Worm (Caenorhabditis elegans) whole organism, young adult: ENCODE measurements around the gene C36B7.3.

Experiments
- D2030.7 ChIP-seq: fragments of 200-800 bp; sonication (Bioruptor generic); IDR thresholded peaks from 2 replicates; pipeline ENCODE4 v1.3.6; 2022; ENCODE audit warnings: missing genetic modification reagents, missing genetic modification characterization, missing compliant biosample characterization
- F10E7.11 ChIP-seq: sonication (generic microtip); optimal IDR thresholded peaks from 2 replicates; lab custom pipeline; 2017; ENCODE audit warnings: mild to moderate bottlenecking, missing genetic modification characterization, moderate library complexity, missing compliant biosample characterization
- F33H1.4 ChIP-seq: fragments of 200-800 bp; sonication (Bioruptor generic); IDR thresholded peaks from 2 replicates; pipeline ENCODE4 v1.3.6; 2022; ENCODE audit warnings: missing genetic modification reagents, missing genetic modification characterization, missing compliant biosample characterization
- F37B4.10 ChIP-seq: fragments of 200-800 bp; sonication (Bioruptor generic); IDR thresholded peaks from 2 replicates; pipeline ENCODE4 v1.3.6; 2022; ENCODE audit warnings: missing genetic modification characterization, missing compliant biosample characterization
- F39B2.1 ChIP-seq: fragments of 200-800 bp; sonication (Bioruptor generic); IDR thresholded peaks from 2 replicates; pipeline ENCODE4 v1.3.6; 2022; ENCODE audit warnings: missing genetic modification reagents, missing genetic modification characterization, missing compliant biosample characterization
- F57A8.1 ChIP-seq: fragments of 200-800 bp; sonication (Bioruptor generic); optimal IDR thresholded peaks from 2 replicates; lab custom pipeline; 2018; ENCODE audit warnings: mild to moderate bottlenecking, missing genetic modification characterization, moderate library complexity, missing compliant biosample characterization
- T26A5.8 ChIP-seq: sonication (generic microtip); optimal IDR thresholded peaks from 2 replicates; lab custom pipeline; 2016; ENCODE audit warnings: missing genetic modification characterization, missing compliant biosample characterization
- aptf-3 ChIP-seq: fragments of 200-800 bp; sonication (Bioruptor generic); IDR thresholded peaks from 2 replicates; pipeline ENCODE4 v1.3.6; 2022; ENCODE audit warnings: missing genetic modification characterization, missing compliant biosample characterization
- attf-3 ChIP-seq: fragments of 200-800 bp; sonication (Bioruptor generic); conservative IDR thresholded peaks from 2 replicates; pipeline ENCODE4 v1.3.6; 2022; ENCODE audit warnings: missing genetic modification reagents, missing genetic modification characterization, missing compliant biosample characterization
- bed-1 ChIP-seq: fragments of 200-800 bp; sonication (Bioruptor generic); IDR thresholded peaks from 2 replicates; pipeline ENCODE4 v1.3.6; 2022; ENCODE audit warnings: missing genetic modification reagents, missing genetic modification characterization, missing compliant biosample characterization
- bed-2 ChIP-seq: fragments of 200-800 bp; sonication (Bioruptor generic); IDR thresholded peaks from 2 replicates; pipeline ENCODE4 v1.3.6; 2022; ENCODE audit warnings: missing genetic modification reagents, missing genetic modification characterization, missing compliant biosample characterization
- cebp-1 ChIP-seq, 2 experiments: fragments of 200-800 bp in 1 of 2; sonication (Bioruptor generic) in 1 of 2; sonication (generic microtip) in 1 of 2; IDR thresholded peaks in 1 of 2; optimal IDR thresholded peaks in 1 of 2; 2 replicates each; pipeline versions ENCODE4 v1.3.6 to Lab custom; 2017 to 2022; ENCODE audit warnings: missing compliant biosample characterization in 2 of 2, missing genetic modification characterization in 2 of 2, mild to moderate bottlenecking in 1 of 2, missing genetic modification reagents in 1 of 2, moderate library complexity in 1 of 2
- cebp-2 ChIP-seq: fragments of 200-800 bp; sonication (Bioruptor generic); IDR thresholded peaks from 2 replicates; pipeline ENCODE4 v1.3.6; 2022; ENCODE audit warnings: missing genetic modification characterization, missing compliant biosample characterization
- ceh-79 ChIP-seq: sonication (generic microtip); optimal IDR thresholded peaks from 2 replicates; lab custom pipeline; 2017; ENCODE audit warnings: mild to moderate bottlenecking, missing genetic modification characterization, missing compliant biosample characterization
- ceh-91 ChIP-seq: fragments of 200-800 bp; sonication (Bioruptor generic); IDR thresholded peaks from 2 replicates; pipeline ENCODE4 v1.3.6; 2022; ENCODE audit warnings: missing genetic modification reagents, missing genetic modification characterization, missing compliant biosample characterization
- die-1 ChIP-seq: sonication (generic microtip); optimal IDR thresholded peaks from 2 replicates; lab custom pipeline; 2016; ENCODE audit warnings: missing genotype, mild to moderate bottlenecking, missing genetic modification characterization, missing compliant biosample characterization
- dox-1 ChIP-seq: fragments of 200-800 bp; sonication (Bioruptor generic); IDR thresholded peaks from 2 replicates; pipeline ENCODE4 v1.3.6; 2022; ENCODE audit warnings: missing genetic modification reagents, missing genetic modification characterization, missing compliant biosample characterization
- dpl-1 ChIP-seq: fragments of 150-350 bp; optimal IDR thresholded peaks from 2 replicates; lab custom pipeline; 2014; ENCODE audit warnings: missing biosample characterization, missing genetic modification reagents, missing genetic modification characterization
- egrh-3 ChIP-seq: fragments of 200-800 bp; sonication (Bioruptor generic); IDR thresholded peaks from 2 replicates; pipeline ENCODE4 v1.3.6; 2022; ENCODE audit warnings: missing genetic modification reagents, missing genetic modification characterization, missing compliant biosample characterization
- fkh-3 ChIP-seq: sonication (generic microtip); optimal IDR thresholded peaks from 2 replicates; lab custom pipeline; 2016; ENCODE audit warnings: mild to moderate bottlenecking, missing genetic modification characterization, missing compliant biosample characterization
- hlh-12 ChIP-seq: sonication (generic microtip); optimal IDR thresholded peaks from 2 replicates; lab custom pipeline; 2016; ENCODE audit warnings: missing genetic modification characterization, missing compliant biosample characterization
- hmg-1.2 ChIP-seq: fragments of 200-800 bp; sonication (Bioruptor generic); IDR thresholded peaks from 2 replicates; pipeline ENCODE4 v1.3.6; 2022; ENCODE audit warnings: missing genetic modification reagents, missing genetic modification characterization, missing compliant biosample characterization
- hmg-20 ChIP-seq: fragments of 200-800 bp; sonication (Bioruptor generic); IDR thresholded peaks from 2 replicates; pipeline ENCODE4 v1.3.6; 2022; ENCODE audit warnings: missing genetic modification reagents, missing genetic modification characterization, missing compliant biosample characterization
- lag-1 ChIP-seq: fragments of 200-800 bp; sonication (Bioruptor generic); IDR thresholded peaks from 2 replicates; pipeline ENCODE4 v1.3.6; 2022; ENCODE audit warnings: missing genetic modification reagents, missing genetic modification characterization, missing compliant biosample characterization
- lin-26 ChIP-seq: fragments of 200-800 bp; sonication (Bioruptor generic); IDR thresholded peaks from 2 replicates; pipeline ENCODE4 v1.3.6; 2022; ENCODE audit warnings: missing genetic modification reagents, missing genetic modification characterization, missing compliant biosample characterization
- lin-54 ChIP-seq: fragments of 200-800 bp; sonication (Bioruptor generic); optimal IDR thresholded peaks from 2 replicates; lab custom pipeline; 2018; ENCODE audit warnings: mild to moderate bottlenecking, missing genetic modification characterization, missing compliant biosample characterization
- lsy-27 ChIP-seq: sonication (generic microtip); optimal IDR thresholded peaks from 2 replicates; lab custom pipeline; 2017; ENCODE audit warnings: missing genetic modification characterization, mild to moderate bottlenecking, missing compliant biosample characterization, antibody characterized with exemption, missing genotype, borderline replicate concordance; ENCODE audit not compliant: insufficient read depth
- madf-6 ChIP-seq: fragments of 200-800 bp; sonication (Bioruptor generic); IDR thresholded peaks from 2 replicates; pipeline ENCODE4 v1.3.6; 2022; ENCODE audit warnings: missing genetic modification reagents, missing genetic modification characterization, missing compliant biosample characterization
- nfya-2 ChIP-seq: fragments of 200-800 bp; sonication (Bioruptor generic); IDR thresholded peaks from 2 replicates; pipeline ENCODE4 v1.3.6; 2022; ENCODE audit warnings: missing genetic modification reagents, missing genetic modification characterization, missing compliant biosample characterization
- nhr-80 ChIP-seq: sonication (generic microtip); optimal IDR thresholded peaks from 2 replicates; lab custom pipeline; 2016; ENCODE audit warnings: missing genetic modification characterization, missing compliant biosample characterization
- rec-8 ChIP-seq, 2 experiments: sonication (generic microtip); optimal IDR thresholded peaks; 2 replicates each; lab custom pipeline; 2016; ENCODE audit warnings: mild to moderate bottlenecking in 2 of 2, missing genetic modification characterization in 2 of 2, missing genetic modification reagents in 2 of 2, missing genotype in 2 of 2, missing biosample characterization in 1 of 2, missing compliant biosample characterization in 1 of 2, moderate library complexity in 1 of 2
- sea-2 ChIP-seq: fragments of 200-800 bp; sonication (Bioruptor generic); IDR thresholded peaks from 2 replicates; pipeline ENCODE4 v1.3.6; 2022; ENCODE audit warnings: missing genetic modification characterization, missing compliant biosample characterization
- snpc-3.4 ChIP-seq: sonication (generic microtip); optimal IDR thresholded peaks from 2 replicates; lab custom pipeline; 2017; ENCODE audit warnings: missing genetic modification characterization, mild to moderate bottlenecking, missing compliant biosample characterization, antibody characterized with exemption, moderate library complexity, missing genotype, missing genetic modification reagents
- tlf-1 ChIP-seq: fragments of 200-800 bp; sonication (Bioruptor generic); optimal IDR thresholded peaks from 2 replicates; lab custom pipeline; 2018; ENCODE audit warnings: mild to moderate bottlenecking, missing genetic modification characterization, missing compliant biosample characterization
- zim-3 ChIP-seq: sonication (generic microtip); optimal IDR thresholded peaks from 2 replicates; lab custom pipeline; 2017; ENCODE audit warnings: mild to moderate bottlenecking, missing genetic modification characterization, moderate library complexity, missing compliant biosample characterization
- ztf-28 ChIP-seq: fragments of 200-800 bp; sonication (Bioruptor generic); IDR thresholded peaks from 2 replicates; pipeline ENCODE4 v1.3.6; 2022; ENCODE audit warnings: missing genetic modification reagents, missing genetic modification characterization, missing compliant biosample characterization

Gene C36B7.3

ce11 chrX:7124044-7124443, 22.5 kb downstream of the C36B7.3 start:
- TF ChIP-seq nhr-80 (tag; lab: Kevin White, UChicago) (peak; percentile 5), attf-3 (GFP tag; lab: Robert Waterston, UW) (no peak)

- TF ChIP-seq T26A5.8 (tag; lab: Kevin White, UChicago) (no peak), bed-2 (no peak), lin-26 (no peak), nhr-80 (tag; lab: Kevin White, UChicago) (peak; percentile 12), F37B4.10 (no peak), lsy-27 (tag; lab: Kevin White, UChicago) (no peak)
These were observed 23.6 kb downstream of the C36B7.3 start for ce11 chrX:7125178-7125577.

ce11 chrX:7126348-7126747, 24.8 kb downstream of the C36B7.3 start, which contains the start of gene ist-1:
Gene ist-1, plus strand, starts transcription at chrX:7126648.
- TF ChIP-seq F10E7.11 (tag; lab: Kevin White, UChicago) (no peak), D2030.7 (no peak), ceh-91 (GFP tag; lab: Robert Waterston, UW) (no peak), madf-6 (GFP tag; lab: Robert Waterston, UW) (no peak), fkh-3 (tag; lab: Kevin White, UChicago) (no peak), zim-3 (no peak), lin-54 (GFP tag; lab: Kevin White, UChicago) (no peak), egrh-3 (no peak)
- TF ChIP-seq, all 124 proteins: peak for 0

- TF ChIP-seq rec-8 (tag; optimal IDR thresholded peaks at IDR 0.05; lab: Kevin White, UChicago) (no peak), die-1 (tag; lab: Kevin White, UChicago) (no peak), bed-2 (no peak), lag-1 (no peak), dpl-1 (GFP tag; lab: Kevin White, UChicago) (no peak), snpc-3.4 (no peak), F33H1.4 (GFP tag; lab: Robert Waterston, UW) (no peak), hmg-20 (no peak), ztf-28 (no peak), bed-1 (GFP tag; lab: Robert Waterston, UW) (no peak), dox-1 (GFP tag; lab: Robert Waterston, UW) (no peak), lin-26 (no peak), aptf-3 (no peak)
These were observed 27.0 kb downstream of the C36B7.3 start for ce11 chrX:7128615-7129014.

- peak; percentile 25 for TF ChIP-seq nhr-80 (tag; lab: Kevin White, UChicago)
- no peak for TF ChIP-seq madf-6 (GFP tag; lab: Robert Waterston, UW)
- peak; percentile 48; the same call in 1 of the 2 replicates for TF ChIP-seq hmg-1.2 (GFP tag; lab: Robert Waterston, UW)
- TF ChIP-seq cebp-2 (GFP tag; lab: Robert Waterston, UW), result no peak
- TF ChIP-seq cebp-1 (GFP tag; IDR thresholded peaks at IDR 0.05; lab: Robert Waterston, UW), result no peak
- peak; percentile 27 for TF ChIP-seq cebp-1 (tag; optimal IDR thresholded peaks at IDR 0.05; lab: Kevin White, UChicago)
These were observed 27.9 kb downstream of the C36B7.3 start for ce11 chrX:7129460-7129859.

ce11 chrX:7131206-7131605, 29.6 kb downstream of the C36B7.3 start:
- TF ChIP-seq F33H1.4 (GFP tag; lab: Robert Waterston, UW) (no peak), F39B2.1 (GFP tag; lab: Robert Waterston, UW) (no peak), lsy-27 (tag; lab: Kevin White, UChicago) (no peak), ceh-79 (tag; lab: Kevin White, UChicago) (no peak), hlh-12 (tag; lab: Kevin White, UChicago) (no peak), cebp-1 (GFP tag; IDR thresholded peaks at IDR 0.05; lab: Robert Waterston, UW) (no peak), cebp-1 (tag; optimal IDR thresholded peaks at IDR 0.05; lab: Kevin White, UChicago) (no peak), F57A8.1 (no peak), lin-54 (GFP tag; lab: Kevin White, UChicago) (no peak), nfya-2 (GFP tag; lab: Robert Waterston, UW) (no peak), tlf-1 (no peak), sea-2 (GFP tag; lab: Robert Waterston, UW) (no peak)
- TF ChIP-seq, all 124 proteins: peak for 0
